Fruit fly (Drosophila melanogaster): Measurements from ENCODE around the gene ND-49.

ND-49 gene

DNA sequence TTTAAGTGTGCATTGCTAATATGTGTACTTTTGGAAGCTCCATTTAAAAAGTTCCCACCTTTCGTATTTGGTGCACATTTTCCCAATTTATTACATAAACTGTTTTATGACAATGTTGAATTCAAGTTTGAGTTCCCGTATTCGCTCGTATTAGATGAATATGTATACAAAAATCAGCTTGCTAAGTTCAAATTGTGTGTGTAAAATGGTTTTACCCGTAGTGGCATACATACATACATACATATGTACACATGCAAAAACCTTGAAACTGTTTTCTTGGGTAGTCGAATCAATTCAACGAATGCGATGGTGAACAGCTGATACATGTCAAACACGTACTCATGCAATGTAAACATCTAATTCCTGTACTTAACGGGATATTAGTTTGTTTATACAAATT lies 12.9 kb downstream of the ND-49 start:
- TF ChIP-seq CrebA (GFP tag; optimal IDR thresholded peaks at IDR 0.05; ENCODE audit: borderline replicate concordance) (peak; percentile 55), jim (GFP tag; optimal IDR thresholded peaks at IDR 0.05) (no peak), br (GFP tag; optimal IDR thresholded peaks at IDR 0.05) (no peak), dmrt93B (GFP tag; optimal IDR thresholded peaks at IDR 0.05) (no peak), tai (GFP tag; optimal IDR thresholded peaks at IDR 0.05) (no peak), Sp1 (GFP tag; optimal IDR thresholded peaks at IDR 0.05) (no peak), fru (GFP tag; optimal IDR thresholded peaks at IDR 0.05) (no peak)

DNA sequence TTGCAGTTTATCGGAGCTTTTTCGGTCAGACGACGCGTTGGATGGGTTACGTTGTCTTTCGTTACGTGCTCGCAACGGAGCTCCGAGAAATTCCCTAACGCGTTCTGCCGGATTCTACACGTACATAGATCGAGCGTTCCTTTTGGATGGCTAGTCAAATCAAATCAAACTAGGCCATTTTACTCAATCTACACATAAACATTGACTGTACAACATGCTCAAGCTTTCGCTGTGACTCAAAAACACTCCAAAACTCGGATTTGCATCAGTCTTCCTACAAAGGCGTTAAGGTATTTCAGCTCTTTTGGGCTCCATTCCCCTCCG lies 13.5 kb downstream of the ND-49 start, which contains the start of gene Pur-alpha:
Gene Pur-alpha, plus strand, starts transcription at position 138 of the 324 bp plus-strand sequence.
- TF ChIP-seq Sp1 (GFP tag; optimal IDR thresholded peaks at IDR 0.05), result no peak
- TF ChIP-seq OdsH (GFP tag; optimal IDR thresholded peaks at IDR 0.05), result no peak
- no peak for TF ChIP-seq Hr83 (GFP tag; optimal IDR thresholded peaks at IDR 0.05; ENCODE audit: poor library complexity, severe bottlenecking)
- no peak for TF ChIP-seq N (GFP tag; optimal IDR thresholded peaks at IDR 0.05)
- no peak for TF ChIP-seq Rel (GFP tag; optimal IDR thresholded peaks at IDR 0.05)
- peak; percentile 35 for TF ChIP-seq Rel (tag; optimal IDR thresholded peaks at IDR 0.05)
- TF ChIP-seq dmrt93B (GFP tag; optimal IDR thresholded peaks at IDR 0.05), result no peak
- no peak for TF ChIP-seq Hr78 (GFP tag; optimal IDR thresholded peaks at IDR 0.05)
- no peak for TF ChIP-seq GATAd (GFP tag; optimal IDR thresholded peaks at IDR 0.05)
- no peak for TF ChIP-seq Mio (GFP tag; optimal IDR thresholded peaks at IDR 0.05)
- TF ChIP-seq br (GFP tag; optimal IDR thresholded peaks at IDR 0.05), result peak; percentile 38
- no peak for TF ChIP-seq Jra (GFP tag; optimal IDR thresholded peaks at IDR 0.05)
- TF ChIP-seq Hnf4 (GFP tag; optimal IDR thresholded peaks at IDR 0.05), result no peak
- TF ChIP-seq Dfd (GFP tag; optimal IDR thresholded peaks at IDR 0.05), result no peak
- no peak for TF ChIP-seq HLH106 (tag; optimal IDR thresholded peaks at IDR 0.05)
- no peak for TF ChIP-seq dsf (GFP tag; optimal IDR thresholded peaks at IDR 0.05; ENCODE audit: borderline replicate concordance)
- no peak for TF ChIP-seq sv (GFP tag; optimal IDR thresholded peaks at IDR 0.05)
- peak in 1 of 2 experiments; percentile 31 for TF ChIP-seq dl (GFP tag; optimal IDR thresholded peaks at IDR 0.05; ENCODE audit: insufficient read depth in 1 of 2, partially characterized antibody in 2 of 2)
- no peak for TF ChIP-seq foxo (GFP tag; optimal IDR thresholded peaks at IDR 0.05)
- TF ChIP-seq Dif (GFP tag; optimal IDR thresholded peaks at IDR 0.05; ENCODE audit: partially characterized antibody), result no peak
- TF ChIP-seq brk (GFP tag; optimal IDR thresholded peaks at IDR 0.05), result no peak
- no peak for TF ChIP-seq fru (GFP tag; optimal IDR thresholded peaks at IDR 0.05)

DNA sequence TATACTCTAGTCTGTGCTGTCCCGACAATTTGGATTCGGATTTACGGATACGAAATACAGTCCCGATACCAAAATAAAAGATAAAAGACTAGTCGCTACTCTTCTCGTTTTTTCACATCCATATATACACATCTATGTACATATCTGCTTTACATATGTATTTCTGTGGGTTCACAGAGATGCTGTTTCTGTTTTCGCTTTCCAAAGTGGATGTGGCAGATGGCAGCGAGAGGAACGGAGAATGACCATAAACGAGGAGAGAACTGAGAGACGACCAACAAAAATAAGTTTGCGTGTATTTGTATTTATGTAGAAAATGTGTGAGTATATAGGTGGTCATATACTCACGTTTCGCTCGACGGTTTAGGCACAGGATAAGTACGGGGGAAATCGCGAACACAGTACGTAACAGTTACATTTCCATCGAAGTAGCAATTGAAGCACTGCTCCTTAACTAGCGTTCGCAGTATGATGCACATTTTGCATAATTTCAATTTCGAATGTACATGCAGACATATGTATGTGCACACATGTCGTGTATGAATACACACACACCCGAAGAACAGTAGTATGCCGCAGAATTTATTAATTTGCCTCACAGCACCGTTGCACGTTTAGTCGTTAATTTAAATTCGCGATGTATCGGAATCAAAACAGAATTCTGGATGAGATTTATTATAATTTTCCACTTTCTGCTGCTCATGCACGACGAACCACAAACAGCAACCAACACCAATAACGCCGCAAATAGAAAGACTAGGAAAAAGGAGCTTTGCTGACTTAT lies 14.1 kb downstream of the ND-49 start, which contains the start of gene Tdg:
Gene Tdg, minus strand, starts transcription at position 760 of the 784 bp plus-strand sequence.
- no peak for TF ChIP-seq sv (GFP tag; optimal IDR thresholded peaks at IDR 0.05)
- no peak for TF ChIP-seq Hnf4 (GFP tag; optimal IDR thresholded peaks at IDR 0.05)
- no peak for TF ChIP-seq Rel (GFP tag; optimal IDR thresholded peaks at IDR 0.05)
- no peak for TF ChIP-seq Rel (tag; optimal IDR thresholded peaks at IDR 0.05)
- TF ChIP-seq CG32264 (GFP tag; optimal IDR thresholded peaks at IDR 0.05), result no peak
- TF ChIP-seq Dfd (GFP tag; optimal IDR thresholded peaks at IDR 0.05), result no peak
- peak; percentile 42 for TF ChIP-seq CrebA (GFP tag; optimal IDR thresholded peaks at IDR 0.05; ENCODE audit: borderline replicate concordance)
- TF ChIP-seq OdsH (GFP tag; optimal IDR thresholded peaks at IDR 0.05), result no peak
- TF ChIP-seq sage (GFP tag; optimal IDR thresholded peaks at IDR 0.05), result no peak
- no peak for TF ChIP-seq lola (GFP tag; optimal IDR thresholded peaks at IDR 0.05)
- no peak for TF ChIP-seq Jra (GFP tag; optimal IDR thresholded peaks at IDR 0.05)
- TF ChIP-seq Abd-B (GFP tag; optimal IDR thresholded peaks at IDR 0.05), result no peak
- TF ChIP-seq foxo (GFP tag; optimal IDR thresholded peaks at IDR 0.05), result no peak
- no peak for TF ChIP-seq h (GFP tag; optimal IDR thresholded peaks at IDR 0.05)
- no peak for TF ChIP-seq fru (GFP tag; optimal IDR thresholded peaks at IDR 0.05)
- no peak for TF ChIP-seq jim (GFP tag; optimal IDR thresholded peaks at IDR 0.05)
- no peak for TF ChIP-seq dmrt93B (GFP tag; optimal IDR thresholded peaks at IDR 0.05)
- TF ChIP-seq Sp1 (GFP tag; optimal IDR thresholded peaks at IDR 0.05), result no peak
- peak; percentile 30 for TF ChIP-seq Hr83 (GFP tag; optimal IDR thresholded peaks at IDR 0.05; ENCODE audit: poor library complexity, severe bottlenecking)
- no peak for TF ChIP-seq Vsx2 (GFP tag; optimal IDR thresholded peaks at IDR 0.05; ENCODE audit: partially characterized antibody)
- TF ChIP-seq Mio (GFP tag; optimal IDR thresholded peaks at IDR 0.05), result no peak
- peak; percentile 29 for TF ChIP-seq psq (GFP tag; optimal IDR thresholded peaks at IDR 0.05)
- no peak for TF ChIP-seq Myc (optimal IDR thresholded peaks at IDR 0.05)
- no peak for TF ChIP-seq N (GFP tag; optimal IDR thresholded peaks at IDR 0.05)
- TF ChIP-seq usp (GFP tag; optimal IDR thresholded peaks at IDR 0.05), result no peak
- TF ChIP-seq br (GFP tag; optimal IDR thresholded peaks at IDR 0.05), result no peak
- TF ChIP-seq rgr (GFP tag; optimal IDR thresholded peaks at IDR 0.05), result peak; percentile 38
- no peak for TF ChIP-seq Hr78 (GFP tag; optimal IDR thresholded peaks at IDR 0.05)
- TF ChIP-seq CG9705 (GFP tag; optimal IDR thresholded peaks at IDR 0.05), result no peak
- TF ChIP-seq ey (GFP tag; optimal IDR thresholded peaks at IDR 0.05), result peak; percentile 2
- TF ChIP-seq brk (GFP tag; optimal IDR thresholded peaks at IDR 0.05), result peak; percentile 19
- TF ChIP-seq dl (GFP tag; optimal IDR thresholded peaks at IDR 0.05; ENCODE audit: insufficient read depth in 1 of 2, partially characterized antibody in 2 of 2), result peak; percentile 33 to 53
- TF ChIP-seq GATAd (GFP tag; optimal IDR thresholded peaks at IDR 0.05), result no peak
- peak; percentile 58 for TF ChIP-seq Dif (GFP tag; optimal IDR thresholded peaks at IDR 0.05; ENCODE audit: partially characterized antibody)
- TF ChIP-seq pan (optimal IDR thresholded peaks at IDR 0.05), result no peak
- no peak for TF ChIP-seq woc (GFP tag; optimal IDR thresholded peaks at IDR 0.05)
- no peak for TF ChIP-seq tai (GFP tag; optimal IDR thresholded peaks at IDR 0.05)
- no peak for TF ChIP-seq dsf (GFP tag; optimal IDR thresholded peaks at IDR 0.05; ENCODE audit: borderline replicate concordance)
- TF ChIP-seq HLH106 (tag; optimal IDR thresholded peaks at IDR 0.05), result no peak
